Fruit fly (Drosophila melanogaster) whole organism, embryonic: ENCODE results near the gene CG43354.

Experiments used
- Adf1 ChIP-seq: fragments of 200-800 bp; sonication (Bioruptor generic); IDR thresholded peaks from 2 replicates; pipeline ENCODE4 v1.3.6; 2022; ENCODE audit warnings: missing biosample characterization, missing genetic modification characterization
- Blimp-1 ChIP-seq: fragments of 200-800 bp; sonication (Bioruptor generic); optimal IDR thresholded peaks from 3 replicates; lab custom pipeline; 2018; ENCODE audit warnings: missing biosample characterization, missing genetic modification characterization, mild to moderate bottlenecking, moderate library complexity, missing genetic modification reagents
- BtbVII ChIP-seq: fragments of 200-800 bp; sonication (Bioruptor generic); optimal IDR thresholded peaks from 3 replicates; lab custom pipeline; 2017; ENCODE audit warnings: missing biosample characterization, mild to moderate bottlenecking, missing genetic modification characterization
- CG11085 ChIP-seq: fragments of 200-800 bp; sonication (Bioruptor generic); IDR thresholded peaks from 2 replicates; pipeline ENCODE4 v1.3.6; 2022; ENCODE audit warnings: missing biosample characterization, missing genetic modification characterization
- CG11093 ChIP-seq: fragments of 200-800 bp; sonication (Bioruptor generic); IDR thresholded peaks from 3 replicates; pipeline ENCODE4 v1.3.6; 2022; ENCODE audit warnings: missing biosample characterization, missing genetic modification characterization
- CG12155 ChIP-seq: fragments of 200-800 bp; sonication (Bioruptor generic); optimal IDR thresholded peaks from 3 replicates; lab custom pipeline; 2016; ENCODE audit warnings: missing biosample characterization, missing genetic modification characterization
- CG14667 ChIP-seq: fragments of 200-800 bp; sonication (Bioruptor generic); IDR thresholded peaks from 2 replicates; pipeline ENCODE4 v1.3.6; 2022; ENCODE audit warnings: missing biosample characterization, missing genetic modification characterization
- CG14965 ChIP-seq: fragments of 200-800 bp; sonication (Bioruptor generic); optimal IDR thresholded peaks from 2 replicates; lab custom pipeline; 2016; ENCODE audit warnings: missing biosample characterization, missing genetic modification characterization, borderline replicate concordance
- CG15479 ChIP-seq: fragments of 200-800 bp; sonication (Bioruptor generic); optimal IDR thresholded peaks from 3 replicates; lab custom pipeline; 2019; ENCODE audit warnings: missing biosample characterization, mild to moderate bottlenecking, missing genetic modification characterization, moderate library complexity
- CG1603 ChIP-seq: fragments of 200-800 bp; sonication (Bioruptor generic); optimal IDR thresholded peaks from 2 replicates; lab custom pipeline; 2019; ENCODE audit warnings: missing biosample characterization, mild to moderate bottlenecking, missing genetic modification characterization, moderate library complexity
- CG1647 ChIP-seq: fragments of 200-800 bp; sonication (Bioruptor generic); optimal IDR thresholded peaks from 3 replicates; lab custom pipeline; 2016; ENCODE audit warnings: missing biosample characterization, missing genetic modification characterization
- CG16815 ChIP-seq: fragments of 200-800 bp; sonication (Bioruptor generic); optimal IDR thresholded peaks from 3 replicates; lab custom pipeline; 2017; ENCODE audit warnings: missing biosample characterization, mild to moderate bottlenecking, missing genetic modification characterization
- CG17359 ChIP-seq: fragments of 200-800 bp; sonication (Bioruptor generic); optimal IDR thresholded peaks from 3 replicates; lab custom pipeline; 2018; ENCODE audit warnings: missing biosample characterization, mild to moderate bottlenecking, missing genetic modification characterization, moderate library complexity
- CG3407 ChIP-seq: fragments of 200-800 bp; sonication (Bioruptor generic); optimal IDR thresholded peaks from 2 replicates; lab custom pipeline; 2018; ENCODE audit warnings: missing biosample characterization, mild to moderate bottlenecking, missing genetic modification characterization
- CG3847 ChIP-seq: fragments of 200-800 bp; sonication (Bioruptor generic); IDR thresholded peaks from 2 replicates; pipeline ENCODE4 v1.3.6; 2022; ENCODE audit warnings: missing biosample characterization, missing genetic modification characterization
- CG42726 ChIP-seq: fragments of 200-800 bp; sonication (Bioruptor generic); IDR thresholded peaks from 2 replicates; pipeline ENCODE4 v1.3.6; 2022; ENCODE audit warnings: missing biosample characterization, missing genetic modification characterization; ENCODE audit not compliant: partially characterized antibody
- CG6254 ChIP-seq: fragments of 200-800 bp; sonication (Bioruptor generic); optimal IDR thresholded peaks from 3 replicates; lab custom pipeline; 2017; ENCODE audit warnings: mild to moderate bottlenecking, missing biosample characterization, missing genetic modification reagents, missing genetic modification characterization
- CG6689 ChIP-seq: fragments of 200-800 bp; sonication (Bioruptor generic); IDR thresholded peaks from 2 replicates; pipeline ENCODE4 v1.3.6; 2022; ENCODE audit warnings: missing biosample characterization, missing genetic modification characterization
- CG7786 ChIP-seq: fragments of 200-800 bp; sonication (Bioruptor generic); optimal IDR thresholded peaks from 2 replicates; lab custom pipeline; 2016; ENCODE audit warnings: missing biosample characterization, missing genetic modification characterization
- CG7987 ChIP-seq: fragments of 200-800 bp; sonication (Bioruptor generic); optimal IDR thresholded peaks from 2 replicates; lab custom pipeline; 2018; ENCODE audit warnings: missing biosample characterization, mild to moderate bottlenecking, missing genetic modification characterization, moderate library complexity
- CG9215 ChIP-seq: fragments of 200-800 bp; sonication (Bioruptor generic); IDR thresholded peaks from 2 replicates; pipeline ENCODE4 v1.3.6; 2022; ENCODE audit warnings: missing biosample characterization, missing genetic modification characterization
- CG9609 ChIP-seq: fragments of 200-800 bp; sonication (Bioruptor generic); optimal IDR thresholded peaks from 3 replicates; lab custom pipeline; 2016; ENCODE audit warnings: missing biosample characterization, missing genetic modification characterization
- CG9876 ChIP-seq: fragments of 200-800 bp; sonication (Bioruptor generic); optimal IDR thresholded peaks from 2 replicates; lab custom pipeline; 2016; ENCODE audit warnings: missing biosample characterization, missing genetic modification characterization
- CG9932 ChIP-seq: fragments of 200-800 bp; sonication (Bioruptor generic); IDR thresholded peaks from 2 replicates; pipeline ENCODE4 v1.3.6; 2022; ENCODE audit warnings: missing biosample characterization, missing genetic modification characterization
- CTCF ChIP-seq: fragments of 200-800 bp; sonication (Bioruptor generic); optimal IDR thresholded peaks from 2 replicates; lab custom pipeline; 2017; ENCODE audit warnings: missing biosample characterization, mild to moderate bottlenecking, missing genetic modification characterization, moderate library complexity
- HHEX ChIP-seq: fragments of 200-800 bp; sonication (Bioruptor generic); optimal IDR thresholded peaks from 3 replicates; lab custom pipeline; 2017; ENCODE audit warnings: missing biosample characterization, mild to moderate bottlenecking, missing genetic modification characterization, missing genetic modification reagents
- Hmr ChIP-seq: fragments of 200-800 bp; sonication (Bioruptor generic); optimal IDR thresholded peaks from 3 replicates; lab custom pipeline; 2017; ENCODE audit warnings: mild to moderate bottlenecking, missing biosample characterization, missing genetic modification reagents, missing genetic modification characterization
- Lim3 ChIP-seq: fragments of 200-800 bp; sonication (Bioruptor generic); IDR thresholded peaks from 2 replicates; pipeline ENCODE4 v1.3.6; 2022; ENCODE audit warnings: missing biosample characterization, missing genetic modification characterization
- NC2α ChIP-seq: fragments of 200-800 bp; sonication (Bioruptor generic); optimal IDR thresholded peaks from 2 replicates; lab custom pipeline; 2016; ENCODE audit warnings: missing biosample characterization, missing genetic modification characterization
- NC2β ChIP-seq: fragments of 200-800 bp; sonication (Bioruptor generic); optimal IDR thresholded peaks from 2 replicates; lab custom pipeline; 2016; ENCODE audit warnings: missing biosample characterization, missing genetic modification characterization
- Neu2 ChIP-seq: fragments of 200-800 bp; sonication (Bioruptor generic); optimal IDR thresholded peaks from 3 replicates; lab custom pipeline; 2016; ENCODE audit warnings: missing biosample characterization, missing genetic modification characterization, borderline replicate concordance
- Ptx1 ChIP-seq: fragments of 200-800 bp; sonication (Bioruptor generic); IDR thresholded peaks from 2 replicates; pipeline ENCODE4 v1.3.6; 2022; ENCODE audit warnings: missing biosample characterization, missing genetic modification characterization
- bab2 ChIP-seq: fragments of 200-800 bp; sonication (Bioruptor generic); optimal IDR thresholded peaks from 2 replicates; lab custom pipeline; 2016; ENCODE audit warnings: missing biosample characterization, missing genetic modification characterization
- cad ChIP-seq: fragments of >200 bp; optimal IDR thresholded peaks from 2 replicates; lab custom pipeline; 2017; ENCODE audit warnings: missing biosample characterization, missing genetic modification characterization
- ci ChIP-seq: fragments of 200-800 bp; sonication (Bioruptor generic); IDR thresholded peaks from 3 replicates; pipeline ENCODE4 v1.3.6; 2022; ENCODE audit warnings: missing biosample characterization, missing genetic modification characterization
- dati ChIP-seq: fragments of 200-800 bp; sonication (Bioruptor generic); IDR thresholded peaks from 2 replicates; pipeline ENCODE4 v1.3.6; 2022; ENCODE audit warnings: missing biosample characterization, missing genetic modification characterization
- gcm2 ChIP-seq: fragments of 200-800 bp; sonication (Bioruptor generic); optimal IDR thresholded peaks from 2 replicates; lab custom pipeline; 2016; ENCODE audit warnings: missing biosample characterization, missing genetic modification characterization
- gfzf ChIP-seq: fragments of 200-800 bp; sonication (Bioruptor generic); optimal IDR thresholded peaks from 2 replicates; lab custom pipeline; 2016; ENCODE audit warnings: missing biosample characterization, mild to moderate bottlenecking, missing genetic modification characterization, moderate library complexity
- h ChIP-seq: fragments of >200 bp; optimal IDR thresholded peaks from 2 replicates; lab custom pipeline; 2017
- hth ChIP-seq: fragments of >200 bp; optimal IDR thresholded peaks from 2 replicates; lab custom pipeline; 2017; ENCODE audit warnings: inconsistent platforms
- lbe ChIP-seq: fragments of 200-800 bp; sonication (Bioruptor generic); optimal IDR thresholded peaks from 2 replicates; lab custom pipeline; 2016; ENCODE audit warnings: missing biosample characterization, mild to moderate bottlenecking, missing genetic modification characterization
- mirr ChIP-seq: fragments of 200-800 bp; sonication (Bioruptor generic); optimal IDR thresholded peaks from 3 replicates; lab custom pipeline; 2018; ENCODE audit warnings: missing biosample characterization, mild to moderate bottlenecking, missing genetic modification characterization
- nau ChIP-seq: fragments of 200-800 bp; sonication (Bioruptor generic); optimal IDR thresholded peaks from 3 replicates; lab custom pipeline; 2017; ENCODE audit warnings: missing biosample characterization, mild to moderate bottlenecking, missing genetic modification characterization, missing genetic modification reagents
- pnt ChIP-seq: fragments of 200-800 bp; sonication (Bioruptor generic); optimal IDR thresholded peaks from 3 replicates; lab custom pipeline; 2016; ENCODE audit warnings: missing biosample characterization, missing genetic modification characterization
- ranshi ChIP-seq: fragments of 200-800 bp; sonication (Bioruptor generic); IDR thresholded peaks from 2 replicates; pipeline ENCODE4 v1.3.6; 2022; ENCODE audit warnings: missing biosample characterization, missing genetic modification characterization
- schlank ChIP-seq: fragments of 200-800 bp; sonication (Bioruptor generic); optimal IDR thresholded peaks from 2 replicates; lab custom pipeline; 2018; ENCODE audit warnings: missing biosample characterization, mild to moderate bottlenecking, missing genetic modification characterization
- scrt ChIP-seq: fragments of 200-800 bp; sonication (Bioruptor generic); optimal IDR thresholded peaks from 2 replicates; lab custom pipeline; 2018; ENCODE audit warnings: missing biosample characterization, mild to moderate bottlenecking, missing genetic modification characterization, moderate library complexity
- sug ChIP-seq: fragments of 200-800 bp; optimal IDR thresholded peaks from 2 replicates; lab custom pipeline; 2019; ENCODE audit warnings: missing biosample characterization, mild to moderate bottlenecking, missing genetic modification characterization, moderate library complexity
- tll ChIP-seq, 2 experiments: fragments of 200-800 bp in 1 of 2; fragments of >200 bp in 1 of 2; sonication (Bioruptor generic) in 1 of 2; optimal IDR thresholded peaks; 2 replicates each; lab custom pipeline; 2017 to 2019; ENCODE audit warnings: missing biosample characterization in 2 of 2, missing genetic modification characterization in 2 of 2, mild to moderate bottlenecking in 1 of 2, moderate library complexity in 1 of 2
- unc-4 ChIP-seq: fragments of 200-800 bp; sonication (Bioruptor generic); IDR thresholded peaks from 2 replicates; pipeline ENCODE4 v1.3.6; 2022; ENCODE audit warnings: missing biosample characterization, missing genetic modification characterization; ENCODE audit not compliant: partially characterized antibody
- vvl ChIP-seq: fragments of 200-800 bp; sonication (Bioruptor generic); IDR thresholded peaks from 2 replicates; pipeline ENCODE4 v1.3.6; 2022; ENCODE audit warnings: missing biosample characterization, missing genetic modification characterization

The CG43354 gene

dm6 chr2L:18319577-18320316, 10.5 kb upstream of the CG43354 start, which contains the start of gene Fas3 (continued):
- TF ChIP-seq CG7786 (no peak), cad (no peak), unc-4 (GFP tag; lab: Robert Waterston, UW) (no peak), tll (GFP tag; optimal IDR thresholded peaks at IDR 0.05; lab: Kevin White, UChicago) (no peak), CG14667 (GFP tag; lab: Robert Waterston, UW) (no peak), CG7987 (GFP tag; lab: Kevin White, UChicago) (no peak), sug (tag; lab: Kevin White, UChicago) (peak; percentile 67), CG9876 (GFP tag; lab: Kevin White, UChicago) (no peak), CG6254 (GFP tag; lab: Kevin White, UChicago) (no peak), mirr (GFP tag; lab: Kevin White, UChicago) (peak; percentile 67), CG42726 (GFP tag; lab: Robert Waterston, UW) (peak; percentile 51; the same call in 1 of the 2 replicates), hth (lab: Kevin White, UChicago) (no peak), h (lab: Kevin White, UChicago) (no peak), scrt (peak; percentile 90), vvl (peak; percentile 72), CG17359 (tag; lab: Kevin White, UChicago) (no peak), CG12155 (GFP tag; lab: Kevin White, UChicago) (no peak), CG11093 (GFP tag; lab: Robert Waterston, UW) (no peak), Adf1 (peak; percentile 99), lbe (GFP tag; lab: Kevin White, UChicago) (no peak), Ptx1 (GFP tag; lab: Robert Waterston, UW) (no peak), dati (GFP tag; lab: Robert Waterston, UW) (no peak), Hmr (peak; percentile 40), Lim3 (GFP tag; lab: Robert Waterston, UW) (no peak), BtbVII (GFP tag; lab: Kevin White, UChicago) (no peak), ci (GFP tag; lab: Robert Waterston, UW) (peak; percentile 81), Blimp-1 (GFP tag; lab: Kevin White, UChicago) (peak; percentile 28), CG9609 (no peak), CG11085 (no peak), CG1647 (GFP tag; lab: Kevin White, UChicago) (no peak), nau (GFP tag; lab: Kevin White, UChicago) (peak; percentile 23), pnt (no peak), CTCF (GFP tag; lab: Kevin White, UChicago) (no peak), HHEX (GFP tag; lab: Kevin White, UChicago) (peak; percentile 47), CG9932 (GFP tag; lab: Robert Waterston, UW) (peak; percentile 26; the same call in 1 of the 2 replicates), bab2 (no peak), gfzf (GFP tag; lab: Kevin White, UChicago) (no peak), CG1603 (tag; lab: Kevin White, UChicago) (peak; percentile 34), ranshi (GFP tag; lab: Robert Waterston, UW) (no peak), schlank (peak; percentile 25), CG9215 (GFP tag; lab: Robert Waterston, UW) (no peak), CG16815 (no peak), NC2β (peak; percentile 33), CG3407 (GFP tag; lab: Kevin White, UChicago) (no peak), CG3847 (no peak), CG6689 (GFP tag; lab: Robert Waterston, UW) (no peak), gcm2 (GFP tag; lab: Kevin White, UChicago) (no peak), Neu2 (no peak), CG15479 (GFP tag; lab: Kevin White, UChicago) (peak; percentile 43), CG14965 (no peak), NC2α (no peak)
